Fruit fly (Drosophila melanogaster): Measurements from ENCODE around the gene CG13311.

- TF ChIP-seq psq (optimal IDR thresholded peaks at IDR 0.05) (no peak), usp (GFP tag; optimal IDR thresholded peaks at IDR 0.05) (no peak), EcR (GFP tag; optimal IDR thresholded peaks at IDR 0.05) (no peak), pan (optimal IDR thresholded peaks at IDR 0.05) (no peak), CG8478 (optimal IDR thresholded peaks at IDR 0.05) (no peak), Dll (optimal IDR thresholded peaks at IDR 0.05) (no peak)
Measured at dm6 chr3L:8773713-8774112, 28.3 kb downstream of the CG13311 start.
